Fruit fly (Drosophila melanogaster) whole organism, embryonic: ENCODE results near the gene Yip1d1.

Experiments
- Blimp-1 ChIP-seq: fragments of 200-800 bp; sonication (Bioruptor generic); optimal IDR thresholded peaks from 3 replicates; lab custom pipeline; 2018; ENCODE audit warnings: missing biosample characterization, missing genetic modification characterization, mild to moderate bottlenecking, moderate library complexity, missing genetic modification reagents
- CG11398 ChIP-seq: fragments of 200-800 bp; sonication (Bioruptor generic); optimal IDR thresholded peaks from 2 replicates; lab custom pipeline; 2016; ENCODE audit warnings: missing biosample characterization, missing genetic modification characterization
- CG11695 ChIP-seq: fragments of 200-800 bp; sonication (Bioruptor generic); IDR thresholded peaks from 3 replicates; pipeline ENCODE4 v1.3.6; 2022; ENCODE audit warnings: missing biosample characterization, missing genetic modification characterization
- CG1233 ChIP-seq: fragments of 200-800 bp; sonication (Bioruptor generic); optimal IDR thresholded peaks from 4 replicates; lab custom pipeline; 2018; ENCODE audit warnings: missing biosample characterization, mild to moderate bottlenecking, missing genetic modification characterization
- CG13894 ChIP-seq: fragments of 200-800 bp; sonication (Bioruptor generic); optimal IDR thresholded peaks from 3 replicates; lab custom pipeline; 2018; ENCODE audit warnings: missing biosample characterization, mild to moderate bottlenecking, missing genetic modification characterization, moderate library complexity
- CG15011 ChIP-seq: fragments of 200-800 bp; sonication (Bioruptor generic); optimal IDR thresholded peaks from 3 replicates; lab custom pipeline; 2018; ENCODE audit warnings: missing biosample characterization, mild to moderate bottlenecking, missing genetic modification characterization
- CG15269 ChIP-seq: fragments of 200-800 bp; sonication (Bioruptor generic); optimal IDR thresholded peaks from 2 replicates; lab custom pipeline; 2018; ENCODE audit warnings: missing biosample characterization, mild to moderate bottlenecking, missing genetic modification characterization, moderate library complexity
- CG15696 ChIP-seq: fragments of 200-800 bp; sonication (Bioruptor generic); optimal IDR thresholded peaks from 2 replicates; lab custom pipeline; 2019; ENCODE audit warnings: missing biosample characterization, mild to moderate bottlenecking, missing genetic modification characterization, moderate library complexity
- CG17829 ChIP-seq: fragments of 200-800 bp; optimal IDR thresholded peaks from 2 replicates; lab custom pipeline; 2019; ENCODE audit warnings: missing biosample characterization, mild to moderate bottlenecking, missing genetic modification characterization, moderate library complexity
- CG18599 ChIP-seq: fragments of 200-800 bp; sonication (Bioruptor generic); optimal IDR thresholded peaks from 3 replicates; lab custom pipeline; 2017; ENCODE audit warnings: missing biosample characterization, missing genetic modification characterization, mild to moderate bottlenecking, moderate library complexity, missing genetic modification reagents
- CG2120 ChIP-seq: fragments of 200-800 bp; sonication (Bioruptor generic); optimal IDR thresholded peaks from 3 replicates; lab custom pipeline; 2016; ENCODE audit warnings: missing biosample characterization, missing genetic modification characterization
- CG2678 ChIP-seq: fragments of 200-800 bp; sonication (Bioruptor generic); optimal IDR thresholded peaks from 3 replicates; lab custom pipeline; 2019; ENCODE audit warnings: missing biosample characterization, mild to moderate bottlenecking, missing genetic modification characterization, moderate library complexity
- CG2875 ChIP-seq: fragments of 200-800 bp; sonication (Bioruptor generic); optimal IDR thresholded peaks from 2 replicates; lab custom pipeline; 2017; ENCODE audit warnings: missing biosample characterization, mild to moderate bottlenecking, missing genetic modification characterization, missing genetic modification reagents
- CG32532 ChIP-seq: fragments of 200-800 bp; sonication (Bioruptor generic); IDR thresholded peaks from 2 replicates; pipeline ENCODE4 v1.3.6; 2022; ENCODE audit warnings: missing biosample characterization, missing genetic modification characterization
- CG43689 ChIP-seq: fragments of 200-800 bp; sonication (Bioruptor generic); IDR thresholded peaks from 2 replicates; pipeline ENCODE4 v1.3.6; 2022; ENCODE audit warnings: missing biosample characterization, missing genetic modification characterization
- CG5180 ChIP-seq: fragments of 200-800 bp; sonication (Bioruptor generic); optimal IDR thresholded peaks from 3 replicates; lab custom pipeline; 2017; ENCODE audit warnings: missing biosample characterization, missing genetic modification characterization, mild to moderate bottlenecking, moderate library complexity, missing genetic modification reagents
- CG7839 ChIP-seq: fragments of 200-800 bp; sonication (Bioruptor generic); optimal IDR thresholded peaks from 3 replicates; lab custom pipeline; 2018; ENCODE audit warnings: missing biosample characterization, mild to moderate bottlenecking, missing genetic modification characterization, moderate library complexity
- CG8478 ChIP-seq: fragments of >200 bp; optimal IDR thresholded peaks from 2 replicates; lab custom pipeline; 2018
- CG8944 ChIP-seq: fragments of 200-800 bp; sonication (Bioruptor generic); optimal IDR thresholded peaks from 3 replicates; lab custom pipeline; 2016; ENCODE audit warnings: missing biosample characterization, missing genetic modification characterization
- CG9215 ChIP-seq: fragments of 200-800 bp; sonication (Bioruptor generic); IDR thresholded peaks from 2 replicates; pipeline ENCODE4 v1.3.6; 2022; ENCODE audit warnings: missing biosample characterization, missing genetic modification characterization
- CG9727 ChIP-seq: fragments of 200-800 bp; sonication (Bioruptor generic); optimal IDR thresholded peaks from 3 replicates; lab custom pipeline; 2017; ENCODE audit warnings: missing biosample characterization, mild to moderate bottlenecking, missing genetic modification characterization
- CTCF ChIP-seq: fragments of 200-800 bp; sonication (Bioruptor generic); optimal IDR thresholded peaks from 2 replicates; lab custom pipeline; 2017; ENCODE audit warnings: missing biosample characterization, mild to moderate bottlenecking, missing genetic modification characterization, moderate library complexity
- CoRest ChIP-seq: fragments of 200-800 bp; sonication (Bioruptor generic); optimal IDR thresholded peaks from 3 replicates; lab custom pipeline; 2018; ENCODE audit warnings: missing biosample characterization, mild to moderate bottlenecking, missing genetic modification characterization, moderate library complexity
- D19A ChIP-seq: fragments of 200-800 bp; optimal IDR thresholded peaks from 3 replicates; lab custom pipeline; 2019; ENCODE audit warnings: missing biosample characterization, mild to moderate bottlenecking, missing genetic modification characterization, moderate library complexity
- Ets65A ChIP-seq: fragments of 200-800 bp; sonication (Bioruptor generic); peaks from one replicate; lab custom pipeline; 2016; ENCODE audit warnings: missing biosample characterization, missing genetic modification characterization
- Fer3 ChIP-seq: fragments of 200-800 bp; sonication (Bioruptor generic); optimal IDR thresholded peaks from 2 replicates; lab custom pipeline; 2018; ENCODE audit warnings: missing biosample characterization, mild to moderate bottlenecking, missing genetic modification characterization, moderate library complexity
- Hmr ChIP-seq: fragments of 200-800 bp; sonication (Bioruptor generic); optimal IDR thresholded peaks from 3 replicates; lab custom pipeline; 2017; ENCODE audit warnings: mild to moderate bottlenecking, missing biosample characterization, missing genetic modification reagents, missing genetic modification characterization
- Meics ChIP-seq: fragments of 200-800 bp; sonication (Bioruptor generic); optimal IDR thresholded peaks from 2 replicates; lab custom pipeline; 2017; ENCODE audit warnings: missing biosample characterization, mild to moderate bottlenecking, missing genetic modification characterization
- Nf-YC ChIP-seq: fragments of 200-800 bp; optimal IDR thresholded peaks from 3 replicates; lab custom pipeline; 2019; ENCODE audit warnings: missing biosample characterization, mild to moderate bottlenecking, missing genetic modification characterization, moderate library complexity
- Opbp ChIP-seq: fragments of 200-800 bp; sonication (Bioruptor generic); IDR thresholded peaks from 3 replicates; pipeline ENCODE4 v1.3.6; 2022; ENCODE audit warnings: missing biosample characterization, missing genetic modification characterization; ENCODE audit not compliant: partially characterized antibody
- Sry-β ChIP-seq: fragments of 200-800 bp; sonication (Bioruptor generic); optimal IDR thresholded peaks from 2 replicates; lab custom pipeline; 2018; ENCODE audit warnings: missing biosample characterization, mild to moderate bottlenecking, missing genetic modification characterization, moderate library complexity
- Taf1 ChIP-seq: fragments of 200-800 bp; sonication (Bioruptor generic); IDR thresholded peaks from 2 replicates; pipeline ENCODE4 v1.3.6; 2022; ENCODE audit warnings: missing biosample characterization, missing genetic modification characterization
- Tbp ChIP-seq: fragments of >200 bp; optimal IDR thresholded peaks from 2 replicates; lab custom pipeline; 2018; ENCODE audit warnings: missing biosample characterization, missing genetic modification characterization
- bab2 ChIP-seq: fragments of 200-800 bp; sonication (Bioruptor generic); optimal IDR thresholded peaks from 2 replicates; lab custom pipeline; 2016; ENCODE audit warnings: missing biosample characterization, missing genetic modification characterization
- chm ChIP-seq: fragments of 200-800 bp; sonication (Bioruptor generic); IDR thresholded peaks from 2 replicates; pipeline ENCODE4 v1.3.6; 2022; ENCODE audit warnings: missing biosample characterization, missing genetic modification characterization
- crp ChIP-seq, 2 experiments: fragments of 200-800 bp; sonication (Bioruptor generic); optimal IDR thresholded peaks; 2 replicates in 1 of 2; 3 replicates in 1 of 2; lab custom pipeline; 2017; ENCODE audit warnings: missing biosample characterization in 2 of 2, missing genetic modification characterization in 2 of 2, mild to moderate bottlenecking in 1 of 2, moderate library complexity in 1 of 2
- cwo ChIP-seq: fragments of 200-800 bp; sonication (Bioruptor generic); optimal IDR thresholded peaks from 3 replicates; lab custom pipeline; 2017; ENCODE audit warnings: missing biosample characterization, missing genetic modification characterization, mild to moderate bottlenecking, moderate library complexity, missing genetic modification reagents
- fru ChIP-seq: fragments of >200 bp; optimal IDR thresholded peaks from 2 replicates; lab custom pipeline; 2017
- gem ChIP-seq: fragments of 200-800 bp; sonication (Bioruptor generic); optimal IDR thresholded peaks from 2 replicates; lab custom pipeline; 2019; ENCODE audit warnings: missing biosample characterization, mild to moderate bottlenecking, missing genetic modification characterization, moderate library complexity
- luna ChIP-seq: fragments of 200-800 bp; sonication (Bioruptor generic); optimal IDR thresholded peaks from 2 replicates; lab custom pipeline; 2016; ENCODE audit warnings: missing biosample characterization, missing genetic modification characterization
- mam ChIP-seq: fragments of 200-800 bp; sonication (Bioruptor generic); optimal IDR thresholded peaks from 3 replicates; lab custom pipeline; 2016; ENCODE audit warnings: missing biosample characterization, missing genetic modification characterization
- oc ChIP-seq: fragments of 200-800 bp; sonication (Bioruptor generic); optimal IDR thresholded peaks from 2 replicates; lab custom pipeline; 2018; ENCODE audit warnings: missing biosample characterization, mild to moderate bottlenecking, missing genetic modification characterization, moderate library complexity
- phol ChIP-seq: fragments of 200-800 bp; sonication (Bioruptor generic); optimal IDR thresholded peaks from 3 replicates; lab custom pipeline; 2018; ENCODE audit warnings: missing biosample characterization, mild to moderate bottlenecking, missing genetic modification characterization, moderate library complexity
- pum ChIP-seq: fragments of 200-800 bp; sonication (Bioruptor generic); optimal IDR thresholded peaks from 2 replicates; lab custom pipeline; 2016; ENCODE audit warnings: missing biosample characterization, missing genetic modification characterization
- sisA ChIP-seq: fragments of 200-800 bp; sonication (Bioruptor generic); IDR thresholded peaks from 2 replicates; pipeline ENCODE4 v1.3.6; 2022; ENCODE audit warnings: missing biosample characterization, missing genetic modification characterization
- slbo ChIP-seq: fragments of 200-800 bp; sonication (Bioruptor generic); IDR thresholded peaks from 2 replicates; pipeline ENCODE4 v1.3.6; 2022; ENCODE audit warnings: missing biosample characterization, missing genetic modification characterization
- slou ChIP-seq: fragments of 200-800 bp; sonication (Bioruptor generic); optimal IDR thresholded peaks from 3 replicates; lab custom pipeline; 2016; ENCODE audit warnings: missing biosample characterization, missing genetic modification characterization
- sob ChIP-seq: fragments of 200-800 bp; sonication (Bioruptor generic); IDR thresholded peaks from 2 replicates; pipeline ENCODE4 v1.3.6; 2022; ENCODE audit warnings: missing biosample characterization, missing genetic modification characterization
- sug ChIP-seq: fragments of 200-800 bp; optimal IDR thresholded peaks from 2 replicates; lab custom pipeline; 2019; ENCODE audit warnings: missing biosample characterization, mild to moderate bottlenecking, missing genetic modification characterization, moderate library complexity
- vnd ChIP-seq: fragments of 200-800 bp; sonication (Bioruptor generic); IDR thresholded peaks from 3 replicates; pipeline ENCODE4 v1.3.6; 2022; ENCODE audit warnings: missing biosample characterization, missing genetic modification characterization; ENCODE audit not compliant: partially characterized antibody

Gene Yip1d1

DNA sequence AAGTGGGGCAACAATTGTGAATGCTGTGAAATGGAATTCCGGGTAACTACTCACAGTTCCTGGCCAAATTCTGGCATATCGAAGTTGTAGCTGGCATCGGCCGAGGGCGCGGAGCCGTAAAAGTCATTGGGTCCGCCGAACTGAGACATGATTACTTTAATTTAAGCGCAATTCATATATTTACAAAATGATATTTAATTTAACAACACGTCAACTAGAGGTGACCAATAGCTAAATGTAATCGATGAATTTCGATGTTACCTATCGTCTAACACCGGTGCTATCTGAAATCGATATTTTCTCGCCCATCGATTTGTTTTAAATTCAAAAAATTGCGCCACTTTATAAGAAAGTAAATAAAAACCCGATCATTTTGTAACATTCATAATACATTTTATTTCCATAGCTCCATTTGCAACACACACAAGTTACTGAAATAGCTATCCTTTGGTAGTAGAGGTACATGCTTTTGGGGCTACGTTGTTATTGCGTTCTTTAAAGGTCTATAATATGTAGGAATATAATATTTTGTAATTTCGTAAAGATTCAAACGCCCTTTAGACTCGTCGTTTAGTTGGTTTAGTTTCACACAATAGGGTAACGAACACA is at the start of gene Yip1d1 (continued):
- TF ChIP-seq CG1233 (no peak), sob (GFP tag; lab: Robert Waterston, UW) (no peak), sisA (GFP tag; lab: Robert Waterston, UW) (no peak), bab2 (GFP tag; lab: Kevin White, UChicago) (no peak), CG8478 (lab: Kevin White, UChicago) (no peak), CG11398 (GFP tag; lab: Kevin White, UChicago) (no peak), CG15696 (tag; lab: Kevin White, UChicago) (no peak), sug (tag; lab: Kevin White, UChicago) (no peak), Nf-YC (tag; lab: Kevin White, UChicago) (no peak), fru (lab: Kevin White, UChicago) (no peak), CG8944 (no peak), Tbp (GFP tag; lab: Kevin White, UChicago) (no peak), pum (GFP tag; lab: Kevin White, UChicago) (no peak), CG17829 (tag; lab: Kevin White, UChicago) (peak; percentile 7), D19A (tag; lab: Kevin White, UChicago) (no peak), CG2120 (GFP tag; lab: Kevin White, UChicago) (no peak), vnd (GFP tag; lab: Robert Waterston, UW) (peak; percentile 89), crp (GFP tag; optimal IDR thresholded peaks at IDR 0.05; lab: Kevin White, UChicago) (no peak), CG15011 (GFP tag; lab: Kevin White, UChicago) (no peak), phol (tag; lab: Kevin White, UChicago) (peak; percentile 13), luna (GFP tag; lab: Kevin White, UChicago) (no peak), CG9727 (GFP tag; lab: Kevin White, UChicago) (no peak), CG2875 (GFP tag; lab: Kevin White, UChicago) (no peak), Fer3 (no peak), chm (GFP tag; lab: Robert Waterston, UW) (no peak), CTCF (GFP tag; lab: Kevin White, UChicago) (peak; percentile 34), Sry-β (GFP tag; lab: Kevin White, UChicago) (no peak)

DNA sequence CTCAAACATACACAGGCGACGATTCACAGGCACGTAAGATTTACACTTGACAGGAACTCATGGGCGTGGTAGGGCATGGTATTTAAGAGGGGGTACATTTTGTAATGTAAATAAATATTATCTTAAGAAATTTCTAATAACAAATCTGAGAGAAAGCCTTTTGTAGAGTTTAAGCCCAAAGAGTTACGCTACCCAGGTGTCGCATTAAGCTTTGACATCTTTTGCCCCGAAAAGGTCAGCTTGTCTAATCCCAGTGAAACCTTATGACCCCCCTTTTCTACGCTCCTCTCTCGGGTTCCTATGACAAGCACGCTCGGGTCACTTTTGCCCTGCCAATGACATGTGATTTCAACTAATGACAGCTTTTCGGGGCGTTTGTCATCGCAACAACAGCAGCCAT is 48.7 kb upstream of the Yip1d1 start:
- TF ChIP-seq Meics (GFP tag; lab: Kevin White, UChicago) (peak; percentile 37), Blimp-1 (GFP tag; lab: Kevin White, UChicago) (no peak), CG9215 (GFP tag; lab: Robert Waterston, UW) (0 out of 2 replicates have a peak, but pooled peaks have one; percentile 23), sob (GFP tag; lab: Robert Waterston, UW) (0 out of 2 replicates have a peak, but pooled peaks have one; percentile 27), Ets65A (GFP tag; lab: Kevin White, UChicago) (no peak), cwo (GFP tag; lab: Kevin White, UChicago) (peak; percentile 37), mam (peak; percentile 6), CG7839 (tag; lab: Kevin White, UChicago) (peak; percentile 24), Opbp (GFP tag; lab: Robert Waterston, UW) (no peak), CG2678 (peak; percentile 54), slbo (GFP tag; lab: Robert Waterston, UW) (0 out of 2 replicates have a peak, but pooled peaks have one; percentile 19), CG32532 (GFP tag; lab: Robert Waterston, UW) (peak; percentile 62), Hmr (GFP tag; lab: Kevin White, UChicago) (peak; percentile 48), CG15269 (tag; lab: Kevin White, UChicago) (peak; percentile 33), CoRest (tag; lab: Kevin White, UChicago) (no peak), CG18599 (peak; percentile 75), gem (tag; lab: Kevin White, UChicago) (peak; percentile 17), Taf1 (GFP tag; lab: Robert Waterston, UW) (peak; percentile 15; the same call in 1 of the 2 replicates), CG13894 (tag; lab: Kevin White, UChicago) (peak; percentile 54), vnd (GFP tag; lab: Robert Waterston, UW) (no peak), CG43689 (GFP tag; lab: Robert Waterston, UW) (no peak), CG5180 (GFP tag; lab: Kevin White, UChicago) (no peak), slou (GFP tag; lab: Kevin White, UChicago) (peak; percentile 1), oc (tag; lab: Kevin White, UChicago) (no peak), CG11695 (GFP tag; lab: Robert Waterston, UW) (peak; percentile 24; the same call in 1 of the 3 replicates)
